Worm (Caenorhabditis elegans) whole organism, L2 larva: ENCODE data around the gene nhr-101.

ENCODE experiments used
- C34F6.9 ChIP-seq: fragments of 150-350 bp; optimal IDR thresholded peaks from 2 replicates; lab custom pipeline; 2014; ENCODE audit warnings: missing biosample characterization, missing genetic modification characterization
- F13H6.1 ChIP-seq: sonication (generic microtip); optimal IDR thresholded peaks from 2 replicates; lab custom pipeline; 2016; ENCODE audit warnings: missing genetic modification characterization, missing compliant biosample characterization
- R02D3.7 ChIP-seq: fragments of 150-350 bp; optimal IDR thresholded peaks from 2 replicates; lab custom pipeline; 2014; ENCODE audit warnings: missing biosample characterization, missing genetic modification characterization
- ZK546.5 ChIP-seq: sonication (generic microtip); optimal IDR thresholded peaks from 2 replicates; lab custom pipeline; 2017; ENCODE audit warnings: missing biosample characterization, missing genetic modification characterization
- aly-2 ChIP-seq: fragments of 150-350 bp; optimal IDR thresholded peaks from 2 replicates; lab custom pipeline; 2014; ENCODE audit warnings: missing biosample characterization, missing genetic modification characterization
- ama-1 ChIP-seq: fragments of 150-350 bp; optimal IDR thresholded peaks from 2 replicates; lab custom pipeline; 2018; ENCODE audit warnings: inconsistent platforms
- blmp-1 ChIP-seq: sonication (generic microtip); optimal IDR thresholded peaks from 2 replicates; lab custom pipeline; 2017; ENCODE audit warnings: missing genetic modification characterization, mild to moderate bottlenecking, missing compliant biosample characterization, antibody characterized with exemption, moderate library complexity; ENCODE audit not compliant: insufficient read depth
- ceh-16 ChIP-seq: fragments of 150-350 bp; optimal IDR thresholded peaks from 2 replicates; lab custom pipeline; 2014; ENCODE audit warnings: missing biosample characterization, missing genetic modification characterization
- ceh-82 ChIP-seq: fragments of 150-350 bp; optimal IDR thresholded peaks from 2 replicates; lab custom pipeline; 2014; ENCODE audit warnings: missing biosample characterization, missing genetic modification characterization
- crh-2 ChIP-seq: sonication (generic microtip); optimal IDR thresholded peaks from 2 replicates; lab custom pipeline; 2017; ENCODE audit warnings: missing biosample characterization, missing genetic modification characterization
- dmd-4 ChIP-seq: sonication (generic microtip); optimal IDR thresholded peaks from 2 replicates; lab custom pipeline; 2017; ENCODE audit warnings: missing biosample characterization, missing genetic modification characterization
- egl-27 ChIP-seq: sonication (generic microtip); optimal IDR thresholded peaks from 3 replicates; lab custom pipeline; 2017; ENCODE audit warnings: missing biosample characterization, missing genetic modification reagents, missing genetic modification characterization
- elt-1 ChIP-seq: fragments of 150-350 bp; optimal IDR thresholded peaks from 2 replicates; lab custom pipeline; 2014; ENCODE audit warnings: missing biosample characterization, missing genetic modification characterization
- elt-3 ChIP-seq: sonication (generic microtip); optimal IDR thresholded peaks from 2 replicates; lab custom pipeline; 2017; ENCODE audit warnings: missing biosample characterization, missing genetic modification characterization
- fos-1 ChIP-seq: fragments of 150-350 bp; optimal IDR thresholded peaks from 2 replicates; lab custom pipeline; 2014; ENCODE audit warnings: missing biosample characterization, missing genetic modification characterization
- gmeb-1 ChIP-seq: fragments of 150-350 bp; optimal IDR thresholded peaks from 2 replicates; lab custom pipeline; 2014; ENCODE audit warnings: missing biosample characterization, missing genetic modification characterization
- lin-11 ChIP-seq: fragments of 150-350 bp; sonication (generic microtip); optimal IDR thresholded peaks from 2 replicates; lab custom pipeline; 2014; ENCODE audit warnings: missing biosample characterization, missing genetic modification characterization, inconsistent platforms, mixed read lengths
- lin-13 ChIP-seq: fragments of 150-350 bp; optimal IDR thresholded peaks from 2 replicates; lab custom pipeline; 2014; ENCODE audit warnings: missing biosample characterization, missing genetic modification reagents, missing genetic modification characterization
- lin-39 ChIP-seq: fragments of 150-350 bp; optimal IDR thresholded peaks from 2 replicates; lab custom pipeline; 2014; ENCODE audit warnings: missing biosample characterization, missing genetic modification reagents, missing genetic modification characterization
- lsy-2 ChIP-seq, 2 experiments: fragments of 150-350 bp in 1 of 2; sonication (generic microtip) in 1 of 2; optimal IDR thresholded peaks; 2 replicates each; lab custom pipeline; 2014 to 2017; ENCODE audit warnings: missing biosample characterization in 2 of 2, missing genetic modification characterization in 2 of 2
- mab-5 ChIP-seq: fragments of 150-350 bp; optimal IDR thresholded peaks from 2 replicates; lab custom pipeline; 2014; ENCODE audit warnings: missing biosample characterization, missing genetic modification characterization
- mdl-1 ChIP-seq, 2 experiments: fragments of 150-350 bp in 1 of 2; sonication (generic microtip) in 1 of 2; optimal IDR thresholded peaks; 2 replicates each; lab custom pipeline; 2017; ENCODE audit warnings: missing biosample characterization in 2 of 2, missing genetic modification characterization in 2 of 2
- nhr-10 ChIP-seq: sonication (generic microtip); optimal IDR thresholded peaks from 2 replicates; lab custom pipeline; 2017; ENCODE audit warnings: missing biosample characterization, missing genetic modification characterization
- nhr-11 ChIP-seq: fragments of 150-350 bp; optimal IDR thresholded peaks from 2 replicates; lab custom pipeline; 2014; ENCODE audit warnings: missing biosample characterization, missing genetic modification characterization
- nhr-12 ChIP-seq: fragments of 150-350 bp; optimal IDR thresholded peaks from 2 replicates; lab custom pipeline; 2014; ENCODE audit warnings: missing biosample characterization, missing genetic modification characterization
- nhr-129 ChIP-seq: fragments of 150-350 bp; optimal IDR thresholded peaks from 2 replicates; lab custom pipeline; 2014; ENCODE audit warnings: missing biosample characterization, missing genetic modification characterization
- nhr-21 ChIP-seq: fragments of 150-350 bp; optimal IDR thresholded peaks from 2 replicates; lab custom pipeline; 2014; ENCODE audit warnings: missing biosample characterization, missing genetic modification characterization
- nhr-237 ChIP-seq: fragments of 150-350 bp; optimal IDR thresholded peaks from 2 replicates; lab custom pipeline; 2014; ENCODE audit warnings: missing biosample characterization, missing genetic modification characterization
- nhr-25 ChIP-seq: fragments of 150-350 bp; sonication (generic microtip); optimal IDR thresholded peaks from 3 replicates; lab custom pipeline; 2014; ENCODE audit warnings: missing biosample characterization, missing genetic modification characterization
- nhr-6 ChIP-seq: fragments of 150-350 bp; optimal IDR thresholded peaks from 2 replicates; lab custom pipeline; 2014; ENCODE audit warnings: missing biosample characterization, missing genetic modification characterization
- nhr-77 ChIP-seq: fragments of 150-350 bp; optimal IDR thresholded peaks from 2 replicates; lab custom pipeline; 2014; ENCODE audit warnings: missing biosample characterization, missing genetic modification characterization
- sem-4 ChIP-seq: fragments of 150-350 bp; optimal IDR thresholded peaks from 2 replicates; lab custom pipeline; 2014; ENCODE audit warnings: missing biosample characterization, missing genetic modification reagents, missing genetic modification characterization
- sma-3 ChIP-seq: sonication (generic microtip); optimal IDR thresholded peaks from 2 replicates; lab custom pipeline; 2016; ENCODE audit warnings: missing genetic modification reagents, missing genetic modification characterization, missing compliant biosample characterization
- sma-9 ChIP-seq, 2 experiments: fragments of 150-350 bp in 1 of 2; sonication (generic microtip) in 1 of 2; optimal IDR thresholded peaks; 2 replicates each; lab custom pipeline; 2014 to 2016; ENCODE audit warnings: missing genetic modification characterization in 2 of 2, mild to moderate bottlenecking in 1 of 2, missing biosample characterization in 1 of 2, missing compliant biosample characterization in 1 of 2, missing genetic modification reagents in 1 of 2, moderate library complexity in 1 of 2
- unc-55 ChIP-seq: fragments of 150-350 bp; sonication (generic microtip); optimal IDR thresholded peaks from 3 replicates; lab custom pipeline; 2014; ENCODE audit warnings: missing biosample characterization, missing genetic modification reagents, missing genetic modification characterization
- unc-62 ChIP-seq: fragments of 150-350 bp; optimal IDR thresholded peaks from 2 replicates; lab custom pipeline; 2014; ENCODE audit warnings: missing biosample characterization, missing genetic modification reagents, missing genetic modification characterization
- zag-1 ChIP-seq: fragments of 150-350 bp; optimal IDR thresholded peaks from 2 replicates; lab custom pipeline; 2014; ENCODE audit warnings: missing biosample characterization, missing genetic modification characterization
- ztf-1 ChIP-seq: fragments of 200-800 bp; sonication (Bioruptor generic); conservative IDR thresholded peaks from 2 replicates; pipeline ENCODE4 v1.3.6; 2022; ENCODE audit warnings: missing genetic modification characterization, missing compliant biosample characterization
- ztf-4 ChIP-seq: fragments of 150-350 bp; optimal IDR thresholded peaks from 2 replicates; lab custom pipeline; 2014; ENCODE audit warnings: missing biosample characterization, missing genetic modification characterization

The nhr-101 gene

ce11 chrV:11614805-11615497 is 44.7 kb downstream of the nhr-101 start (continued):
- TF ChIP-seq zag-1 (tag; lab: Kevin White, UChicago) = no peak
- TF ChIP-seq unc-55 (GFP tag; lab: Kevin White, UChicago) = no peak
- peak; percentile 42 for TF ChIP-seq lin-13 (GFP tag; lab: Kevin White, UChicago)
- TF ChIP-seq ama-1 (lab: Kevin White, UChicago) = no peak
- no peak for TF ChIP-seq unc-62 (GFP tag; lab: Kevin White, UChicago)
- peak; percentile 80 for TF ChIP-seq sma-3 (GFP tag; lab: Kevin White, UChicago)
- TF ChIP-seq, all 48 proteins: peak for 14

DNA sequence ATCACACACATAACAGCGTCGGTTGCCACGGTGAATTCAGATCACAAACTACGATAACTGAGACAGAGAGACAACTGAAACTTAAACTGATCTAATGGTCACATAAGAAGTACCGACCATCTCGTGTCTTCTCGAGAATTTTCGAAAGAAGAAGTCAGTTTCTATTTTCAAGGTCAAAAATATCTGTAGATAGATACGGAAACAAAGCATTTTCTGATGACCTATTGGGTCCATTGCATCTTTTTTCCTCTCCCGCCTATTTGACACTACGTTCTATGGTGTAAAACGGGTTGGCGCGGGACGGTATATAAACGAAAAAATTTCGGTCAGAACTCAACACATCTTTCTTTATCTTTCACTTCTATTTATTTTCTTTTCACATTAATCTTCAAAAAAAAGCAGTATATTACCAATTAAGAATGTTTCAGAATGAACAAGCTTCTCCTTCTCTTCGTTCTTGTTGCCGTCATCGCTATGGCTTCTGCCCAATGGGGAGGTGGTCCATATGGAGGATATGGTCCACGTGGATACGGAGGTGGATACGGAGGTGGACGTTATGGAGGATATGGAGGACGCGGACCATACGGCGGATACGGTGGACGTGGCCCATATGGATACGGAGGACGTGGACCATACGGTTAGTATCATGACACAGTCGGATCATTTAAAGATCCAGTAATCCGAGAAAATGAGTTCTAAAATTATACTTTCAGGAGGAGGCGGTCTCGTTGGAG is 45.8 kb downstream of the nhr-101 start, which contains the start of gene nlp-24:
Gene nlp-24 (plus strand): TSS at position 429 of the 734 bp plus-strand sequence.
- TF ChIP-seq ceh-82 (tag; lab: Kevin White, UChicago) (no peak), elt-3 (tag; lab: Kevin White, UChicago) (no peak), sem-4 (tag; lab: Kevin White, UChicago) (no peak), nhr-25 (tag; lab: Kevin White, UChicago) (peak; percentile 90), nhr-10 (tag; lab: Kevin White, UChicago) (no peak), lsy-2 (tag; optimal IDR thresholded peaks at IDR 0.05; lab: Kevin White, UChicago) (peak in 1 of 2 experiments; percentile 46), ztf-4 (tag; lab: Kevin White, UChicago) (no peak), ceh-16 (tag; lab: Kevin White, UChicago) (peak; percentile 61), nhr-21 (peak; percentile 70), egl-27 (tag; lab: Kevin White, UChicago) (no peak), lin-39 (tag; lab: Kevin White, UChicago) (no peak), ZK546.5 (no peak), lin-11 (tag; lab: Kevin White, UChicago) (no peak), elt-1 (peak; percentile 2), blmp-1 (peak; percentile 79), F13H6.1 (tag; lab: Kevin White, UChicago) (no peak), sma-3 (GFP tag; lab: Kevin White, UChicago) (peak; percentile 39), unc-55 (GFP tag; lab: Kevin White, UChicago) (no peak), gmeb-1 (tag; lab: Kevin White, UChicago) (no peak), dmd-4 (tag; lab: Kevin White, UChicago) (no peak), fos-1 (tag; lab: Kevin White, UChicago) (peak; percentile 20), unc-62 (GFP tag; lab: Kevin White, UChicago) (no peak), C34F6.9 (no peak), aly-2 (tag; lab: Kevin White, UChicago) (no peak), ama-1 (lab: Kevin White, UChicago) (peak; percentile 76), nhr-11 (tag; lab: Kevin White, UChicago) (no peak), nhr-6 (tag; lab: Kevin White, UChicago) (peak; percentile 49), crh-2 (tag; lab: Kevin White, UChicago) (peak; percentile 19), sma-9 (GFP tag; optimal IDR thresholded peaks at IDR 0.05; lab: Kevin White, UChicago) (peak; percentile 72), sma-9 (tag; optimal IDR thresholded peaks at IDR 0.05; lab: Kevin White, UChicago) (no peak), nhr-12 (no peak), mab-5 (tag; lab: Kevin White, UChicago) (no peak), mdl-1 (tag; optimal IDR thresholded peaks at IDR 0.05; lab: Kevin White, UChicago) (no peak), nhr-129 (tag; lab: Kevin White, UChicago) (peak; percentile 24), R02D3.7 (tag; lab: Kevin White, UChicago) (no peak), lin-13 (GFP tag; lab: Kevin White, UChicago) (no peak), ztf-1 (GFP tag; lab: Robert Waterston, UW) (no peak)

ce11 chrV:11616813-11617212 is 46.5 kb downstream of the nhr-101 start:
- no peak for TF ChIP-seq nhr-6 (tag; lab: Kevin White, UChicago)
- no peak for TF ChIP-seq nhr-10 (tag; lab: Kevin White, UChicago)
- no peak for TF ChIP-seq ceh-16 (tag; lab: Kevin White, UChicago)
- TF ChIP-seq mdl-1 (tag; optimal IDR thresholded peaks at IDR 0.05; lab: Kevin White, UChicago) = no peak
- no peak for TF ChIP-seq fos-1 (tag; lab: Kevin White, UChicago)
- TF ChIP-seq zag-1 (tag; lab: Kevin White, UChicago) = no peak
- no peak for TF ChIP-seq crh-2 (tag; lab: Kevin White, UChicago)
- TF ChIP-seq nhr-25 (tag; lab: Kevin White, UChicago) = no peak
- peak; percentile 4 for TF ChIP-seq nhr-21
- TF ChIP-seq unc-62 (GFP tag; lab: Kevin White, UChicago) = no peak
- TF ChIP-seq blmp-1 = peak; percentile 4
- TF ChIP-seq gmeb-1 (tag; lab: Kevin White, UChicago) = no peak
- TF ChIP-seq F13H6.1 (tag; lab: Kevin White, UChicago) = no peak
- TF ChIP-seq ama-1 (lab: Kevin White, UChicago) = peak; percentile 53
- TF ChIP-seq nhr-11 (tag; lab: Kevin White, UChicago) = no peak
- peak; percentile 5 for TF ChIP-seq nhr-237 (tag; lab: Kevin White, UChicago)
- TF ChIP-seq nhr-77 (tag; lab: Kevin White, UChicago) = no peak
